Worm (Caenorhabditis elegans): ENCODE results near the gene W09D10.4.

DNA sequence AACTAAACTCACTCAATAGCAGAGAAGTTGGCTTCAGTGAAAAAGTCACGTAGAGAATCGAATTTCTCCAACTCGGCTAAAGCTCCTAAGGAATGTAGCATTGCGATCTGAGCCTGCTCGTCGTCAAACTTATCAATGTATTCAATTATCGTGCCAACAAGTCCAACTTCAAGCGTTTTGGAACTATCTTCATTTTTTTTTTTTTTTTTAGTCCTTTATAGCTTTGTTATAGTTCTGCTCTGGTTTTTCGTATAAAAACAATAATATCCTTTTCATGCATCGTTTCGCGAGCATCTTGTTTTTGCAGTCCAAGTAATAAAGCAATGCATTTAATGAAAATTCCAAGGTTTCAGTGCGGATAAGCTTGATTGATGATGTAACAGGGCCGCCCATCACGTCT lies 26.9 kb downstream of the W09D10.4 start, which contains the start of gene Y39A1A.31:
- TF ChIP-seq elt-3 (tag; optimal IDR thresholded peaks at IDR 0.05): no peak
- no peak for TF ChIP-seq nhr-76 (tag; optimal IDR thresholded peaks at IDR 0.05)
